Worm (Caenorhabditis elegans) whole organism, mixed stage, embryonic: Measurements from ENCODE around the gene F42C5.4.

ENCODE experiments used
- blmp-1 ChIP-seq: fragments of 150-350 bp; optimal IDR thresholded peaks from 2 replicates; lab custom pipeline; 2014; ENCODE audit warnings: missing biosample characterization, missing genetic modification characterization
- ces-1 ChIP-seq: fragments of 150-350 bp; optimal IDR thresholded peaks from 2 replicates; lab custom pipeline; 2014; ENCODE audit warnings: missing biosample characterization, missing genetic modification reagents, missing genetic modification characterization
- cnd-1 ChIP-seq: fragments of 200-800 bp; sonication (Bioruptor generic); optimal IDR thresholded peaks from 2 replicates; lab custom pipeline; 2018; ENCODE audit warnings: mild to moderate bottlenecking, missing genetic modification characterization, missing compliant biosample characterization
- lin-32 ChIP-seq: fragments of 200-800 bp; sonication (Bioruptor generic); optimal IDR thresholded peaks from 2 replicates; lab custom pipeline; 2018; ENCODE audit warnings: mild to moderate bottlenecking, missing genetic modification characterization, missing compliant biosample characterization
- lsy-2 ChIP-seq: fragments of 150-350 bp; optimal IDR thresholded peaks from 2 replicates; lab custom pipeline; 2014; ENCODE audit warnings: missing biosample characterization, missing genetic modification characterization
- mep-1 ChIP-seq: fragments of 150-350 bp; optimal IDR thresholded peaks from 2 replicates; lab custom pipeline; 2017; ENCODE audit warnings: missing biosample characterization, missing genetic modification reagents, missing genetic modification characterization, inconsistent platforms
- nhr-237 ChIP-seq: fragments of 150-350 bp; optimal IDR thresholded peaks from 2 replicates; lab custom pipeline; 2014; ENCODE audit warnings: missing biosample characterization, missing genetic modification characterization
- nhr-28 ChIP-seq: fragments of 150-350 bp; optimal IDR thresholded peaks from 2 replicates; lab custom pipeline; 2014; ENCODE audit warnings: missing biosample characterization, missing genetic modification characterization
- pha-4 ChIP-seq: fragments of 150-350 bp; optimal IDR thresholded peaks from 2 replicates; lab custom pipeline; 2018; ENCODE audit warnings: missing biosample characterization, missing genetic modification reagents, missing genetic modification characterization
- snpc-4 ChIP-seq: fragments of 150-350 bp; optimal IDR thresholded peaks from 2 replicates; lab custom pipeline; 2014; ENCODE audit warnings: missing biosample characterization, missing genetic modification characterization
- unc-62 ChIP-seq: fragments of 150-350 bp; optimal IDR thresholded peaks from 2 replicates; lab custom pipeline; 2014; ENCODE audit warnings: missing biosample characterization, missing genetic modification reagents, missing genetic modification characterization

DNA sequence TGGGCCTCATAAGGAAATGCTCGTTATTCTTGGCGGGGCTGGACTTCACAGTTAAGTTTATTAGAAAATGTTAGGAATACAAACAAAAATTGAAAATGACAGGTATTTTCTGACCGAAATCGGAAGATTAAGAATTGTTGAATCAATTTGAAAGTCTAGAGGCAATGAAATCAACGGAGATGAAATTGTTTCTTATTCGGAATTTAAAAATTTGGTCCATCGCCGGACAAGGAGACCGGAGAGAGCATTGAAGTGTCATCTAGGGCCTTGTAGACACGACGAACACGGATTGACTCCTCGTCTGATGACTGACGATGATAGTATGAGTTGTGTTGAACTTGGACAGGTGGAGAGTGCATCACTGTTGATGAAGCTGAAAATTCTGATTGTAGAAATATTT lies 28.8 kb upstream of the F42C5.4 start:
- TF ChIP-seq ces-1 (GFP tag; lab: Kevin White, UChicago), result no peak
- TF ChIP-seq mep-1, result no peak
- TF ChIP-seq unc-62 (GFP tag; lab: Kevin White, UChicago), result no peak
- TF ChIP-seq pha-4, result no peak
- no peak for TF ChIP-seq nhr-237 (tag; lab: Kevin White, UChicago)
- no peak for TF ChIP-seq cnd-1
- no peak for TF ChIP-seq snpc-4
- TF ChIP-seq lsy-2 (tag; lab: Kevin White, UChicago), result no peak
- TF ChIP-seq nhr-28, result no peak
- no peak for TF ChIP-seq lin-32
- TF ChIP-seq blmp-1 (tag; lab: Kevin White, UChicago), result no peak
